Worm (Caenorhabditis elegans): ENCODE results near the gene F46C5.6.

ce11 chrII:8818978-8819896 is 25.1 kb downstream of the F46C5.6 start, which contains the start of gene F46C5.10:
- no peak for TF ChIP-seq cog-1 (tag; optimal IDR thresholded peaks at IDR 0.05)
- no peak for TF ChIP-seq klf-2 (GFP tag; conservative IDR thresholded peaks at IDR 0.05)
- TF ChIP-seq med-1 (GFP tag; optimal IDR thresholded peaks at IDR 0.05; ENCODE audit: insufficient read depth): no peak

All from whole organism, midembryonic.